Worm (Caenorhabditis elegans) whole organism, young adult: Measurements from ENCODE around the gene znf-593.
A peak's percentile ranks its signal among the peaks of the same experiment; 100 is the strongest.

Experiments used
- B0019.2 ChIP-seq: fragments of 200-800 bp; sonication (Bioruptor generic); conservative IDR thresholded peaks from 2 replicates; pipeline ENCODE4 v1.3.6; 2022; ENCODE audit warnings: missing genetic modification reagents, missing genetic modification characterization, missing compliant biosample characterization
- B0261.1 ChIP-seq: sonication (generic microtip); optimal IDR thresholded peaks from 2 replicates; lab custom pipeline; 2016; ENCODE audit warnings: mild to moderate bottlenecking, missing genetic modification characterization, moderate library complexity, missing compliant biosample characterization
- F10E7.11 ChIP-seq: sonication (generic microtip); optimal IDR thresholded peaks from 2 replicates; lab custom pipeline; 2017; ENCODE audit warnings: mild to moderate bottlenecking, missing genetic modification characterization, moderate library complexity, missing compliant biosample characterization
- F23B12.7 ChIP-seq: sonication (generic microtip); optimal IDR thresholded peaks from 2 replicates; lab custom pipeline; 2017; ENCODE audit warnings: missing genetic modification characterization, mild to moderate bottlenecking, missing compliant biosample characterization, antibody characterized with exemption, moderate library complexity; ENCODE audit not compliant: insufficient read depth
- F33H1.4 ChIP-seq: fragments of 200-800 bp; sonication (Bioruptor generic); IDR thresholded peaks from 2 replicates; pipeline ENCODE4 v1.3.6; 2022; ENCODE audit warnings: missing genetic modification reagents, missing genetic modification characterization, missing compliant biosample characterization
- K12H6.12 ChIP-seq: fragments of 200-800 bp; sonication (Bioruptor generic); optimal IDR thresholded peaks from 2 replicates; lab custom pipeline; 2018; ENCODE audit warnings: mild to moderate bottlenecking, missing genetic modification characterization, missing compliant biosample characterization
- Y53F4B.3 ChIP-seq: fragments of 200-800 bp; sonication (Bioruptor generic); IDR thresholded peaks from 2 replicates; pipeline ENCODE4 v1.3.6; 2022; ENCODE audit warnings: missing genetic modification reagents, missing genetic modification characterization, missing compliant biosample characterization
- Y53G8AR.9 ChIP-seq: fragments of 200-800 bp; sonication (Bioruptor generic); conservative IDR thresholded peaks from 2 replicates; pipeline ENCODE4 v1.3.6; 2022; ENCODE audit warnings: missing genetic modification reagents, missing genetic modification characterization, missing compliant biosample characterization
- akir-1 ChIP-seq: fragments of 200-800 bp; sonication (Bioruptor generic); optimal IDR thresholded peaks from 2 replicates; lab custom pipeline; 2018; ENCODE audit warnings: mild to moderate bottlenecking, missing genetic modification characterization, moderate library complexity, missing compliant biosample characterization
- ama-1 ChIP-seq, 3 experiments: fragments of 150-350 bp in 1 of 3; sonication (generic microtip) in 2 of 3; optimal IDR thresholded peaks; 2 replicates each; lab custom pipeline; 2014 to 2018; ENCODE audit warnings: missing biosample characterization in 2 of 3, missing genetic modification characterization in 2 of 3, missing genetic modification reagents in 2 of 3
- aptf-3 ChIP-seq: fragments of 200-800 bp; sonication (Bioruptor generic); IDR thresholded peaks from 2 replicates; pipeline ENCODE4 v1.3.6; 2022; ENCODE audit warnings: missing genetic modification characterization, missing compliant biosample characterization
- athp-1 ChIP-seq: sonication (generic microtip); optimal IDR thresholded peaks from 2 replicates; lab custom pipeline; 2017; ENCODE audit warnings: mild to moderate bottlenecking, missing genetic modification characterization, missing compliant biosample characterization
- attf-3 ChIP-seq: fragments of 200-800 bp; sonication (Bioruptor generic); conservative IDR thresholded peaks from 2 replicates; pipeline ENCODE4 v1.3.6; 2022; ENCODE audit warnings: missing genetic modification reagents, missing genetic modification characterization, missing compliant biosample characterization
- bed-1 ChIP-seq: fragments of 200-800 bp; sonication (Bioruptor generic); IDR thresholded peaks from 2 replicates; pipeline ENCODE4 v1.3.6; 2022; ENCODE audit warnings: missing genetic modification reagents, missing genetic modification characterization, missing compliant biosample characterization
- ccch-3 ChIP-seq: fragments of 200-800 bp; sonication (Bioruptor generic); optimal IDR thresholded peaks from 2 replicates; lab custom pipeline; 2018; ENCODE audit warnings: mild to moderate bottlenecking, missing genetic modification characterization, missing compliant biosample characterization
- ceh-100 ChIP-seq: fragments of 200-800 bp; sonication (Bioruptor generic); IDR thresholded peaks from 2 replicates; pipeline ENCODE4 v1.3.6; 2022; ENCODE audit warnings: missing genetic modification reagents, missing genetic modification characterization, missing compliant biosample characterization
- ceh-27 ChIP-seq: fragments of 200-800 bp; sonication (Bioruptor generic); optimal IDR thresholded peaks from 2 replicates; lab custom pipeline; 2018; ENCODE audit warnings: mild to moderate bottlenecking, missing genetic modification characterization, moderate library complexity, missing compliant biosample characterization
- ceh-40 ChIP-seq: fragments of 200-800 bp; sonication (Bioruptor generic); IDR thresholded peaks from 2 replicates; pipeline ENCODE4 v1.3.6; 2022; ENCODE audit warnings: missing genetic modification characterization, missing compliant biosample characterization
- ceh-58 ChIP-seq: fragments of 200-800 bp; sonication (Bioruptor generic); IDR thresholded peaks from 2 replicates; pipeline ENCODE4 v1.3.6; 2022; ENCODE audit warnings: missing genetic modification characterization, missing compliant biosample characterization
- chd-7 ChIP-seq: sonication (generic microtip); optimal IDR thresholded peaks from 2 replicates; lab custom pipeline; 2016; ENCODE audit warnings: mild to moderate bottlenecking, missing genetic modification characterization, moderate library complexity, missing compliant biosample characterization
- die-1 ChIP-seq: sonication (generic microtip); optimal IDR thresholded peaks from 2 replicates; lab custom pipeline; 2016; ENCODE audit warnings: missing genotype, mild to moderate bottlenecking, missing genetic modification characterization, missing compliant biosample characterization
- egl-18 ChIP-seq: fragments of 200-800 bp; sonication (Bioruptor generic); IDR thresholded peaks from 2 replicates; pipeline ENCODE4 v1.3.6; 2022; ENCODE audit warnings: missing genetic modification reagents, missing genetic modification characterization, missing compliant biosample characterization
- egrh-3 ChIP-seq: fragments of 200-800 bp; sonication (Bioruptor generic); IDR thresholded peaks from 2 replicates; pipeline ENCODE4 v1.3.6; 2022; ENCODE audit warnings: missing genetic modification reagents, missing genetic modification characterization, missing compliant biosample characterization
- ekl-4 ChIP-seq: fragments of 200-800 bp; sonication (Bioruptor generic); IDR thresholded peaks from 2 replicates; pipeline ENCODE4 v1.3.6; 2022; ENCODE audit warnings: missing genetic modification reagents, missing genetic modification characterization, missing compliant biosample characterization
- him-1 ChIP-seq: sonication (generic microtip); optimal IDR thresholded peaks from 2 replicates; lab custom pipeline; 2016; ENCODE audit warnings: missing genotype, missing genetic modification reagents, missing genetic modification characterization, missing compliant biosample characterization
- hlh-12 ChIP-seq: sonication (generic microtip); optimal IDR thresholded peaks from 2 replicates; lab custom pipeline; 2016; ENCODE audit warnings: missing genetic modification characterization, missing compliant biosample characterization
- hmg-20 ChIP-seq: fragments of 200-800 bp; sonication (Bioruptor generic); IDR thresholded peaks from 2 replicates; pipeline ENCODE4 v1.3.6; 2022; ENCODE audit warnings: missing genetic modification reagents, missing genetic modification characterization, missing compliant biosample characterization
- hrde-1 ChIP-seq: sonication (generic microtip); optimal IDR thresholded peaks from 2 replicates; lab custom pipeline; 2016; ENCODE audit warnings: missing genetic modification characterization, mild to moderate bottlenecking, missing compliant biosample characterization, moderate library complexity, missing genotype, missing genetic modification reagents, borderline replicate concordance
- let-526 ChIP-seq: fragments of 200-800 bp; sonication (Bioruptor generic); IDR thresholded peaks from 2 replicates; pipeline ENCODE4 v1.3.6; 2022; ENCODE audit warnings: missing genetic modification reagents, missing genetic modification characterization, missing compliant biosample characterization
- lin-54 ChIP-seq: fragments of 200-800 bp; sonication (Bioruptor generic); optimal IDR thresholded peaks from 2 replicates; lab custom pipeline; 2018; ENCODE audit warnings: mild to moderate bottlenecking, missing genetic modification characterization, missing compliant biosample characterization
- lir-1 ChIP-seq: fragments of 200-800 bp; sonication (Bioruptor generic); conservative IDR thresholded peaks from 2 replicates; pipeline ENCODE4 v1.3.6; 2022; ENCODE audit warnings: missing genetic modification reagents, missing genetic modification characterization, missing compliant biosample characterization
- lsl-1 ChIP-seq: fragments of 200-800 bp; sonication (Bioruptor generic); optimal IDR thresholded peaks from 2 replicates; lab custom pipeline; 2018; ENCODE audit warnings: mild to moderate bottlenecking, missing genetic modification characterization, moderate library complexity, missing compliant biosample characterization
- lsy-27 ChIP-seq: sonication (generic microtip); optimal IDR thresholded peaks from 2 replicates; lab custom pipeline; 2017; ENCODE audit warnings: missing genetic modification characterization, mild to moderate bottlenecking, missing compliant biosample characterization, antibody characterized with exemption, missing genotype, borderline replicate concordance; ENCODE audit not compliant: insufficient read depth
- madf-10 ChIP-seq: sonication (generic microtip); optimal IDR thresholded peaks from 2 replicates; lab custom pipeline; 2016; ENCODE audit warnings: mild to moderate bottlenecking, missing genetic modification characterization, missing compliant biosample characterization
- madf-3 ChIP-seq: fragments of 200-800 bp; sonication (Bioruptor generic); IDR thresholded peaks from 2 replicates; pipeline ENCODE4 v1.3.6; 2022; ENCODE audit warnings: missing genetic modification reagents, missing genetic modification characterization, missing compliant biosample characterization
- nfya-2 ChIP-seq: fragments of 200-800 bp; sonication (Bioruptor generic); IDR thresholded peaks from 2 replicates; pipeline ENCODE4 v1.3.6; 2022; ENCODE audit warnings: missing genetic modification reagents, missing genetic modification characterization, missing compliant biosample characterization
- nfyb-1 ChIP-seq: fragments of 200-800 bp; sonication (Bioruptor generic); IDR thresholded peaks from 2 replicates; pipeline ENCODE4 v1.3.6; 2022; ENCODE audit warnings: missing genetic modification reagents, missing genetic modification characterization, missing compliant biosample characterization
- nhr-179 ChIP-seq: sonication (generic microtip); optimal IDR thresholded peaks from 2 replicates; lab custom pipeline; 2016; ENCODE audit warnings: mild to moderate bottlenecking, missing genetic modification characterization, missing compliant biosample characterization
- nhr-80 ChIP-seq: sonication (generic microtip); optimal IDR thresholded peaks from 2 replicates; lab custom pipeline; 2016; ENCODE audit warnings: missing genetic modification characterization, missing compliant biosample characterization
- pha-4 ChIP-seq: fragments of 150-350 bp; sonication (generic microtip); optimal IDR thresholded peaks from 2 replicates; lab custom pipeline; 2014; ENCODE audit warnings: missing biosample characterization, missing genetic modification reagents, missing genetic modification characterization
- snpc-1.1 ChIP-seq: sonication (generic microtip); optimal IDR thresholded peaks from 2 replicates; lab custom pipeline; 2017; ENCODE audit warnings: missing genetic modification characterization, mild to moderate bottlenecking, missing compliant biosample characterization, antibody characterized with exemption, moderate library complexity, missing genotype, missing genetic modification reagents; ENCODE audit not compliant: insufficient read depth
- snpc-4 ChIP-seq, 5 experiments: fragments of 150-350 bp in 1 of 5; sonication (generic microtip) in 4 of 5; optimal IDR thresholded peaks; 2 replicates each; lab custom pipeline; 2014 to 2018; ENCODE audit warnings: missing genetic modification characterization in 5 of 5, missing biosample characterization in 3 of 5, antibody characterized with exemption in 2 of 5, mild to moderate bottlenecking in 2 of 5, missing compliant biosample characterization in 2 of 5, missing genotype in 2 of 5, moderate library complexity in 2 of 5, missing genetic modification reagents in 1 of 5
- somi-1 ChIP-seq: fragments of 200-800 bp; sonication (Bioruptor generic); optimal IDR thresholded peaks from 2 replicates; lab custom pipeline; 2018; ENCODE audit warnings: mild to moderate bottlenecking, missing genetic modification characterization, missing compliant biosample characterization
- zfh-2 ChIP-seq: fragments of 200-800 bp; sonication (Bioruptor generic); conservative IDR thresholded peaks from 2 replicates; pipeline ENCODE4 v1.3.6; 2022; ENCODE audit warnings: missing genetic modification reagents, missing genetic modification characterization, missing compliant biosample characterization

The znf-593 gene

ce11 chrIII:11874242-11874641, 44.3 kb downstream of the znf-593 start:
- TF ChIP-seq die-1 (tag; lab: Kevin White, UChicago) (no peak), ceh-58 (GFP tag; lab: Robert Waterston, UW) (no peak), nhr-80 (tag; lab: Kevin White, UChicago) (no peak), egrh-3 (peak; percentile 66), ceh-40 (no peak), zfh-2 (peak; percentile 81), akir-1 (no peak), snpc-4 (GFP tag; optimal IDR thresholded peaks at IDR 0.05; lab: Kevin White, UChicago) (no peak), snpc-4 (tag; optimal IDR thresholded peaks at IDR 0.05; lab: Kevin White, UChicago) (no peak), nfya-2 (GFP tag; lab: Robert Waterston, UW) (no peak), ekl-4 (GFP tag; lab: Robert Waterston, UW) (0 out of 2 replicates have a peak, but pooled peaks have one; percentile 25), madf-10 (no peak)

DNA sequence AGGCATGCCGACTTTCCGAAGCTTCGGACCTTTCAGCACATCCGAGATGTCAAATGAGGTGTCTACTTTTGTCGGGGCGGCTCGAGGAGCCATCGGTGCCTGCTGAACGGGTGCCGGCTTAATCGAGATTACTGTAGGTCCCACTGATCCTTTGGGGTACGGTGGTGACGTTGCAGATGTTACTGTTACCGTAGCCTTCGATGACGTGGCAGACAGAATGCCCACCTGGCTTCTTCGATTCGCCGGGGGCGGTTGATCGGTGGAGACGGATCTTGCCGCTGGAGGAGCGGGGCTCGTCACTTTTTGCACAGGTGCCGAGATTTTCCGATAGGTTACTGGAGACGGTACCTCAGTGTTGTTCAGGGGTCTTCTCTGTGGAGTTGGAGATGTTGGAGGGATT, 46.9 kb downstream of the znf-593 start:
- no peak for TF ChIP-seq athp-1 (tag; lab: Kevin White, UChicago)
- TF ChIP-seq hrde-1, result no peak
- 0 out of 2 replicates have a peak, but pooled peaks have one; percentile 79 for TF ChIP-seq bed-1 (GFP tag; lab: Robert Waterston, UW)
- no peak for TF ChIP-seq let-526 (GFP tag; lab: Robert Waterston, UW)
- no peak for TF ChIP-seq him-1 (tag; lab: Kevin White, UChicago)
- 0 out of 2 replicates have a peak, but pooled peaks have one; percentile 19 for TF ChIP-seq aptf-3 (GFP tag; lab: Robert Waterston, UW)
- TF ChIP-seq zfh-2, result peak; percentile 54
- TF ChIP-seq F10E7.11 (tag; lab: Kevin White, UChicago), result no peak
- no peak for TF ChIP-seq chd-7 (tag; lab: Kevin White, UChicago)
- peak; percentile 9; the same call in 1 of the 2 replicates for TF ChIP-seq egrh-3
- TF ChIP-seq Y53F4B.3, result no peak
- no peak for TF ChIP-seq snpc-1.1 (tag; lab: Kevin White, UChicago)
- TF ChIP-seq F23B12.7 (tag; lab: Kevin White, UChicago), result no peak
- no peak for TF ChIP-seq somi-1 (GFP tag; lab: Kevin White, UChicago)
- TF ChIP-seq, all 124 proteins: peak for 4

ce11 chrIII:11870009-11870408, 48.5 kb downstream of the znf-593 start:
- TF ChIP-seq madf-10 (peak; percentile 59), athp-1 (tag; lab: Kevin White, UChicago) (no peak), F33H1.4 (GFP tag; lab: Robert Waterston, UW) (no peak), ama-1 (optimal IDR thresholded peaks at IDR 0.05; lab: Kevin White, UChicago) (no peak), ama-1 (GFP tag; optimal IDR thresholded peaks at IDR 0.05; lab: Kevin White, UChicago) (no peak), B0261.1 (tag; lab: Kevin White, UChicago) (no peak), Y53G8AR.9 (GFP tag; lab: Robert Waterston, UW) (0 out of 2 replicates have a peak, but pooled peaks have one; percentile 23), K12H6.12 (tag; lab: Kevin White, UChicago) (peak; percentile 88), egl-18 (GFP tag; lab: Robert Waterston, UW) (no peak), bed-1 (GFP tag; lab: Robert Waterston, UW) (no peak), ceh-27 (GFP tag; lab: Kevin White, UChicago) (peak; percentile 93), pha-4 (tag; lab: Kevin White, UChicago) (no peak), hlh-12 (tag; lab: Kevin White, UChicago) (no peak), snpc-1.1 (tag; lab: Kevin White, UChicago) (no peak), attf-3 (GFP tag; lab: Robert Waterston, UW) (no peak), lir-1 (GFP tag; lab: Robert Waterston, UW) (no peak; the same call in 1 of the 2 replicates), hmg-20 (GFP tag; lab: Robert Waterston, UW) (no peak), ccch-3 (GFP tag; lab: Kevin White, UChicago) (no peak), lin-54 (GFP tag; lab: Kevin White, UChicago) (peak; percentile 1), nhr-179 (tag; lab: Kevin White, UChicago) (no peak), nfyb-1 (peak; percentile 74), aptf-3 (GFP tag; lab: Robert Waterston, UW) (no peak), lsy-27 (tag; lab: Kevin White, UChicago) (no peak), ceh-100 (GFP tag; lab: Robert Waterston, UW) (peak; percentile 62; the same call in 1 of the 2 replicates), lsl-1 (GFP tag; lab: Kevin White, UChicago) (no peak), B0019.2 (GFP tag; lab: Robert Waterston, UW) (no peak), madf-3 (GFP tag; lab: Robert Waterston, UW) (no peak), nfya-2 (GFP tag; lab: Robert Waterston, UW) (no peak)
